Fruit fly (Drosophila melanogaster) whole organism, embryonic: ENCODE results near the gene CG32302.

Experiments used
- ATbp ChIP-seq: fragments of 200-800 bp; sonication (Bioruptor generic); optimal IDR thresholded peaks from 2 replicates; lab custom pipeline; 2017; ENCODE audit warnings: missing biosample characterization, mild to moderate bottlenecking, missing genetic modification characterization, missing genetic modification reagents
- Atf6 ChIP-seq: fragments of 200-800 bp; sonication (Bioruptor generic); IDR thresholded peaks from 2 replicates; pipeline ENCODE4 v1.3.6; 2022; ENCODE audit warnings: missing biosample characterization, missing genetic modification characterization
- BtbVII ChIP-seq: fragments of 200-800 bp; sonication (Bioruptor generic); optimal IDR thresholded peaks from 3 replicates; lab custom pipeline; 2017; ENCODE audit warnings: missing biosample characterization, mild to moderate bottlenecking, missing genetic modification characterization
- CG10209 ChIP-seq: fragments of 200-800 bp; sonication (Bioruptor generic); optimal IDR thresholded peaks from 3 replicates; lab custom pipeline; 2017; ENCODE audit warnings: missing biosample characterization, mild to moderate bottlenecking, missing genetic modification characterization, missing genetic modification reagents
- CG10543 ChIP-seq: fragments of 200-800 bp; sonication (Bioruptor generic); optimal IDR thresholded peaks from 3 replicates; lab custom pipeline; 2017; ENCODE audit warnings: missing biosample characterization, mild to moderate bottlenecking, missing genetic modification characterization, moderate library complexity
- CG12071 ChIP-seq: fragments of 200-800 bp; sonication (Bioruptor generic); optimal IDR thresholded peaks from 3 replicates; lab custom pipeline; 2018; ENCODE audit warnings: missing biosample characterization, mild to moderate bottlenecking, missing genetic modification characterization
- CG1602 ChIP-seq: fragments of 200-800 bp; sonication (Bioruptor generic); optimal IDR thresholded peaks from 3 replicates; lab custom pipeline; 2016; ENCODE audit warnings: missing biosample characterization, missing genetic modification characterization
- CG17385 ChIP-seq: fragments of 200-800 bp; sonication (Bioruptor generic); optimal IDR thresholded peaks from 3 replicates; lab custom pipeline; 2018; ENCODE audit warnings: missing biosample characterization, mild to moderate bottlenecking, missing genetic modification characterization
- CG1792 ChIP-seq: fragments of 200-800 bp; sonication (Bioruptor generic); optimal IDR thresholded peaks from 2 replicates; lab custom pipeline; 2016; ENCODE audit warnings: missing biosample characterization, missing genetic modification characterization
- CG18262 ChIP-seq: fragments of 200-800 bp; optimal IDR thresholded peaks from 3 replicates; lab custom pipeline; 2019; ENCODE audit warnings: missing biosample characterization, mild to moderate bottlenecking, missing genetic modification characterization, moderate library complexity
- CG18599 ChIP-seq: fragments of 200-800 bp; sonication (Bioruptor generic); optimal IDR thresholded peaks from 3 replicates; lab custom pipeline; 2017; ENCODE audit warnings: missing biosample characterization, missing genetic modification characterization, mild to moderate bottlenecking, moderate library complexity, missing genetic modification reagents
- CG2875 ChIP-seq: fragments of 200-800 bp; sonication (Bioruptor generic); optimal IDR thresholded peaks from 2 replicates; lab custom pipeline; 2017; ENCODE audit warnings: missing biosample characterization, mild to moderate bottlenecking, missing genetic modification characterization, missing genetic modification reagents
- CG32772 ChIP-seq: fragments of 200-800 bp; sonication (Bioruptor generic); IDR thresholded peaks from 2 replicates; pipeline ENCODE4 v1.3.6; 2022; ENCODE audit warnings: missing biosample characterization, missing genetic modification characterization
- CG6175 ChIP-seq: fragments of 200-800 bp; sonication (Bioruptor generic); IDR thresholded peaks from 3 replicates; pipeline ENCODE4 v1.3.6; 2022; ENCODE audit warnings: missing biosample characterization, missing genetic modification characterization
- CG8359 ChIP-seq: fragments of 200-800 bp; sonication (Bioruptor generic); optimal IDR thresholded peaks from 2 replicates; lab custom pipeline; 2017; ENCODE audit warnings: missing biosample characterization, mild to moderate bottlenecking, missing genetic modification characterization, borderline replicate concordance
- CHES-1-like ChIP-seq: fragments of 200-800 bp; sonication (Bioruptor generic); optimal IDR thresholded peaks from 2 replicates; lab custom pipeline; 2016; ENCODE audit warnings: missing biosample characterization, missing genetic modification characterization
- Dbx ChIP-seq: fragments of 200-800 bp; sonication (Bioruptor generic); IDR thresholded peaks from 3 replicates; pipeline ENCODE4 v1.3.6; 2022; ENCODE audit warnings: missing biosample characterization, missing genetic modification characterization
- Dek ChIP-seq: fragments of 200-800 bp; sonication (Bioruptor generic); optimal IDR thresholded peaks from 3 replicates; lab custom pipeline; 2019; ENCODE audit warnings: missing biosample characterization, mild to moderate bottlenecking, missing genetic modification characterization, moderate library complexity
- Eip74EF ChIP-seq, 2 experiments: fragments of 200-800 bp in 1 of 2; fragments of >200 bp in 1 of 2; sonication (Bioruptor generic) in 1 of 2; optimal IDR thresholded peaks; 2 replicates each; lab custom pipeline; 2017 to 2019; ENCODE audit warnings: missing biosample characterization in 2 of 2, missing genetic modification characterization in 2 of 2, mild to moderate bottlenecking in 1 of 2, moderate library complexity in 1 of 2
- Fer3 ChIP-seq: fragments of 200-800 bp; sonication (Bioruptor generic); optimal IDR thresholded peaks from 2 replicates; lab custom pipeline; 2018; ENCODE audit warnings: missing biosample characterization, mild to moderate bottlenecking, missing genetic modification characterization, moderate library complexity
- HLH54F ChIP-seq: fragments of 200-800 bp; sonication (Bioruptor generic); optimal IDR thresholded peaks from 3 replicates; lab custom pipeline; 2016; ENCODE audit warnings: missing biosample characterization, missing genetic modification characterization
- Hr51 ChIP-seq, 2 experiments: fragments of 200-800 bp; sonication (Bioruptor generic); optimal IDR thresholded peaks; 2 replicates in 1 of 2; 3 replicates in 1 of 2; lab custom pipeline; 2016 to 2018; ENCODE audit warnings: missing biosample characterization in 2 of 2, missing genetic modification characterization in 2 of 2, mild to moderate bottlenecking in 1 of 2, moderate library complexity in 1 of 2
- Hsf ChIP-seq: fragments of 200-800 bp; sonication (Bioruptor generic); optimal IDR thresholded peaks from 3 replicates; lab custom pipeline; 2016; ENCODE audit warnings: missing biosample characterization, missing genetic modification characterization
- Poxn ChIP-seq: fragments of 200-800 bp; sonication (Bioruptor generic); IDR thresholded peaks from 2 replicates; pipeline ENCODE4 v1.3.6; 2022; ENCODE audit warnings: missing biosample characterization, missing genetic modification characterization
- Stat92E ChIP-seq, 3 experiments: fragments of >200 bp in 2 of 3; fragments of 200-800 bp in 1 of 3; sonication (Bioruptor generic) in 1 of 3; optimal IDR thresholded peaks; 2 replicates each; lab custom pipeline; 2017 to 2019; ENCODE audit warnings: missing biosample characterization in 3 of 3, missing genetic modification characterization in 3 of 3, mild to moderate bottlenecking in 1 of 3, moderate library complexity in 1 of 3
- TFAM ChIP-seq: fragments of 200-800 bp; sonication (Bioruptor generic); optimal IDR thresholded peaks from 2 replicates; lab custom pipeline; 2017; ENCODE audit warnings: missing biosample characterization, missing genetic modification characterization, inconsistent platforms
- al ChIP-seq: fragments of 200-800 bp; sonication (Bioruptor generic); IDR thresholded peaks from 2 replicates; pipeline ENCODE4 v1.3.6; 2022; ENCODE audit warnings: missing biosample characterization, missing genetic modification characterization
- bcd ChIP-seq: fragments of 200-800 bp; sonication (Bioruptor generic); optimal IDR thresholded peaks from 2 replicates; lab custom pipeline; 2017; ENCODE audit warnings: missing biosample characterization, mild to moderate bottlenecking, missing genetic modification characterization
- chinmo ChIP-seq: fragments of 200-800 bp; sonication (Bioruptor generic); IDR thresholded peaks from 4 replicates; pipeline ENCODE4 v1.3.6; 2022; ENCODE audit warnings: missing biosample characterization, missing genetic modification characterization; ENCODE audit not compliant: partially characterized antibody
- dysf ChIP-seq: fragments of 200-800 bp; sonication (Bioruptor generic); IDR thresholded peaks from 3 replicates; pipeline ENCODE4 v1.3.6; 2022; ENCODE audit warnings: missing biosample characterization, missing genetic modification characterization
- eve ChIP-seq, 2 experiments: fragments of >200 bp; optimal IDR thresholded peaks; 2 replicates each; lab custom pipeline; 2017; ENCODE audit warnings: missing biosample characterization in 2 of 2, missing genetic modification characterization in 2 of 2
- exex ChIP-seq: fragments of 200-800 bp; sonication (Bioruptor generic); optimal IDR thresholded peaks from 4 replicates; lab custom pipeline; 2018; ENCODE audit warnings: missing biosample characterization, mild to moderate bottlenecking, missing genetic modification characterization, moderate library complexity
- gro ChIP-seq: fragments of 200-800 bp; sonication (Bioruptor generic); optimal IDR thresholded peaks from 2 replicates; lab custom pipeline; 2016; ENCODE audit warnings: missing biosample characterization, missing genetic modification characterization
- gt ChIP-seq: fragments of 200-800 bp; sonication (Bioruptor generic); IDR thresholded peaks from 2 replicates; pipeline ENCODE4 v1.3.6; 2022; ENCODE audit warnings: missing biosample characterization, missing genetic modification characterization
- her ChIP-seq: fragments of 200-800 bp; sonication (Bioruptor generic); optimal IDR thresholded peaks from 2 replicates; lab custom pipeline; 2016; ENCODE audit warnings: missing biosample characterization, missing genetic modification characterization
- knrl ChIP-seq: fragments of 200-800 bp; sonication (Bioruptor generic); IDR thresholded peaks from 3 replicates; pipeline ENCODE4 v1.3.6; 2022; ENCODE audit warnings: missing biosample characterization, missing genetic modification characterization; ENCODE audit not compliant: partially characterized antibody
- pita ChIP-seq: fragments of 200-800 bp; sonication (Bioruptor generic); optimal IDR thresholded peaks from 2 replicates; lab custom pipeline; 2017; ENCODE audit warnings: missing biosample characterization, mild to moderate bottlenecking, missing genetic modification characterization
- pnt ChIP-seq: fragments of 200-800 bp; sonication (Bioruptor generic); optimal IDR thresholded peaks from 3 replicates; lab custom pipeline; 2016; ENCODE audit warnings: missing biosample characterization, missing genetic modification characterization
- prd ChIP-seq, 3 experiments: fragments of >200 bp in 2 of 3; fragments of 200-800 bp in 1 of 3; sonication (Bioruptor generic) in 1 of 3; optimal IDR thresholded peaks in 2 of 3; IDR thresholded peaks in 1 of 3; 2 replicates in 2 of 3; 3 replicates in 1 of 3; pipeline versions ENCODE4 v1.3.6 to Lab custom; 2017 to 2022; ENCODE audit warnings: missing biosample characterization in 1 of 3, missing genetic modification characterization in 1 of 3
- sc ChIP-seq, 3 experiments: fragments of >200 bp in 2 of 3; fragments of 200-800 bp in 1 of 3; sonication (Bioruptor generic) in 1 of 3; optimal IDR thresholded peaks; 2 replicates in 2 of 3; 3 replicates in 1 of 3; lab custom pipeline; 2017; ENCODE audit warnings: mild to moderate bottlenecking in 1 of 3, missing biosample characterization in 1 of 3, missing genetic modification characterization in 1 of 3, missing genetic modification reagents in 1 of 3
- schlank ChIP-seq: fragments of 200-800 bp; sonication (Bioruptor generic); optimal IDR thresholded peaks from 2 replicates; lab custom pipeline; 2018; ENCODE audit warnings: missing biosample characterization, mild to moderate bottlenecking, missing genetic modification characterization
- so ChIP-seq: fragments of 200-800 bp; sonication (Bioruptor generic); IDR thresholded peaks from 3 replicates; pipeline ENCODE4 v1.3.6; 2022; ENCODE audit warnings: missing biosample characterization, missing genetic modification characterization
- ssp ChIP-seq: fragments of 200-800 bp; sonication (Bioruptor generic); IDR thresholded peaks from 2 replicates; pipeline ENCODE4 v1.3.6; 2022; ENCODE audit warnings: missing biosample characterization, missing genetic modification characterization
- tin ChIP-seq: fragments of 200-800 bp; sonication (Bioruptor generic); optimal IDR thresholded peaks from 3 replicates; lab custom pipeline; 2016; ENCODE audit warnings: missing biosample characterization, missing genetic modification characterization
- trem ChIP-seq: fragments of 200-800 bp; optimal IDR thresholded peaks from 3 replicates; lab custom pipeline; 2019; ENCODE audit warnings: missing biosample characterization, mild to moderate bottlenecking, missing genetic modification characterization, moderate library complexity
- tup ChIP-seq: fragments of 200-800 bp; sonication (Bioruptor generic); optimal IDR thresholded peaks from 2 replicates; lab custom pipeline; 2016; ENCODE audit warnings: missing biosample characterization, mild to moderate bottlenecking, missing genetic modification characterization, moderate library complexity
- yki ChIP-seq: fragments of >200 bp; optimal IDR thresholded peaks from 3 replicates; lab custom pipeline; 2018

CG32302 gene

dm6 chr3L:2265692-2266444 is 2.8 kb upstream of the CG32302 start, which contains the start of the genes ecd and CG13806 (continued):
- TF ChIP-seq CG8359 (GFP tag; lab: Kevin White, UChicago), result no peak
- TF ChIP-seq knrl (GFP tag; lab: Robert Waterston, UW), result peak; percentile 97
- TF ChIP-seq her (GFP tag; lab: Kevin White, UChicago), result peak; percentile 63
- no peak for TF ChIP-seq tup (GFP tag; lab: Kevin White, UChicago)
- TF ChIP-seq CG32772 (GFP tag; lab: Robert Waterston, UW), result no peak
- no peak for TF ChIP-seq yki (lab: Kevin White, UChicago)
- TF ChIP-seq HLH54F, result peak; percentile 30
- no peak for TF ChIP-seq eve (GFP tag; optimal IDR thresholded peaks at IDR 0.05; lab: Kevin White, UChicago)
- TF ChIP-seq bcd (GFP tag; lab: Kevin White, UChicago), result peak; percentile 36
- peak; percentile 49 for TF ChIP-seq Hsf (GFP tag; lab: Kevin White, UChicago)
- no peak for TF ChIP-seq CG1792 (GFP tag; lab: Kevin White, UChicago)
- no peak for TF ChIP-seq CG2875 (GFP tag; lab: Kevin White, UChicago)
- no peak for TF ChIP-seq ATbp (GFP tag; lab: Kevin White, UChicago)
- peak; percentile 29; the same call in 1 of the 2 replicates for TF ChIP-seq al (GFP tag; lab: Robert Waterston, UW)
- no peak for TF ChIP-seq prd (optimal IDR thresholded peaks at IDR 0.05; lab: Kevin White, UChicago)
- peak; percentile 39; the same call in 1 of the 3 replicates for TF ChIP-seq prd (GFP tag; IDR thresholded peaks at IDR 0.05; lab: Robert Waterston, UW)
- no peak for TF ChIP-seq gro (GFP tag; lab: Kevin White, UChicago)
- TF ChIP-seq Poxn (GFP tag; lab: Robert Waterston, UW), result no peak
- TF ChIP-seq CG17385 (GFP tag; lab: Kevin White, UChicago), result no peak
- no peak for TF ChIP-seq Stat92E (GFP tag; optimal IDR thresholded peaks at IDR 0.05; lab: Kevin White, UChicago)
- TF ChIP-seq BtbVII (GFP tag; lab: Kevin White, UChicago), result no peak
- no peak for TF ChIP-seq exex (tag; lab: Kevin White, UChicago)
- no peak for TF ChIP-seq TFAM (GFP tag; lab: Kevin White, UChicago)
- peak; percentile 89 for TF ChIP-seq ssp (GFP tag; lab: Robert Waterston, UW)
- TF ChIP-seq CHES-1-like (GFP tag; lab: Kevin White, UChicago), result peak; percentile 66
- no peak for TF ChIP-seq CG10209 (GFP tag; lab: Kevin White, UChicago)
- TF ChIP-seq CG1602 (GFP tag; lab: Kevin White, UChicago), result no peak
- TF ChIP-seq dysf, result peak; percentile 35; the same call in 1 of the 3 replicates
- TF ChIP-seq CG12071 (GFP tag; lab: Kevin White, UChicago), result no peak
- TF ChIP-seq Dbx (GFP tag; lab: Robert Waterston, UW), result peak; percentile 72
- TF ChIP-seq CG18262 (tag; lab: Kevin White, UChicago), result no peak
- peak; percentile 51 for TF ChIP-seq trem
- peak; percentile 11; the same call in 1 of the 3 replicates for TF ChIP-seq so
- TF ChIP-seq sc (optimal IDR thresholded peaks at IDR 0.05; lab: Kevin White, UChicago), result no peak
- TF ChIP-seq sc (GFP tag; optimal IDR thresholded peaks at IDR 0.05; lab: Kevin White, UChicago), result no peak
- no peak for TF ChIP-seq CG18599
- TF ChIP-seq Fer3 (tag; lab: Kevin White, UChicago), result no peak
- peak in 1 of 2 experiments; percentile 41 for TF ChIP-seq Hr51 (GFP tag; optimal IDR thresholded peaks at IDR 0.05; lab: Kevin White, UChicago)
- TF ChIP-seq Eip74EF (GFP tag; optimal IDR thresholded peaks at IDR 0.05; lab: Kevin White, UChicago), result no peak
- peak; percentile 77 for TF ChIP-seq pita
- peak; percentile 23 for TF ChIP-seq Dek
- no peak for TF ChIP-seq gt (GFP tag; lab: Robert Waterston, UW)
- TF ChIP-seq chinmo, result peak; percentile 93
- no peak for TF ChIP-seq Atf6 (GFP tag; lab: Robert Waterston, UW)
- TF ChIP-seq CG10543 (GFP tag; lab: Kevin White, UChicago), result no peak
- TF ChIP-seq schlank (tag; lab: Kevin White, UChicago), result no peak
- TF ChIP-seq pnt (GFP tag; lab: Kevin White, UChicago), result peak; percentile 4
- TF ChIP-seq tin (GFP tag; lab: Kevin White, UChicago), result peak; percentile 22
- 0 out of 3 replicates have a peak, but pooled peaks have one; percentile 39 for TF ChIP-seq CG6175 (GFP tag; lab: Robert Waterston, UW)
